Fruit fly (Drosophila melanogaster) whole organism, pupa: ENCODE results near the gene CG9166.

Source experiments
- CG10348 ChIP-seq: fragments of 200-800 bp; sonication (Bioruptor generic); IDR thresholded peaks from 2 replicates; pipeline ENCODE4 v1.3.6; 2022; ENCODE audit warnings: missing biosample characterization, missing genetic modification characterization
- CG12605 ChIP-seq: fragments of 200-800 bp; sonication (Bioruptor generic); IDR thresholded peaks from 2 replicates; pipeline ENCODE4 v1.3.6; 2022; ENCODE audit warnings: missing biosample characterization, missing genetic modification characterization
- CG13204 ChIP-seq: fragments of 200-800 bp; sonication (Bioruptor generic); optimal IDR thresholded peaks from 2 replicates; lab custom pipeline; 2018; ENCODE audit warnings: missing biosample characterization, mild to moderate bottlenecking, missing genetic modification characterization, moderate library complexity
- CG14655 ChIP-seq: fragments of 200-800 bp; sonication (Bioruptor generic); optimal IDR thresholded peaks from 3 replicates; lab custom pipeline; 2017; ENCODE audit warnings: mild to moderate bottlenecking, missing biosample characterization, missing genetic modification reagents, missing genetic modification characterization
- CG15710 ChIP-seq: fragments of 200-800 bp; sonication (Bioruptor generic); optimal IDR thresholded peaks from 2 replicates; lab custom pipeline; 2018; ENCODE audit warnings: missing biosample characterization, mild to moderate bottlenecking, missing genetic modification characterization, moderate library complexity
- CG17806 ChIP-seq: fragments of 200-800 bp; sonication (Bioruptor generic); optimal IDR thresholded peaks from 2 replicates; lab custom pipeline; 2018; ENCODE audit warnings: missing biosample characterization, mild to moderate bottlenecking, missing genetic modification characterization, moderate library complexity
- CG32121 ChIP-seq: fragments of 200-800 bp; sonication (Bioruptor generic); IDR thresholded peaks from 2 replicates; pipeline ENCODE4 v1.3.6; 2022; ENCODE audit warnings: missing biosample characterization, missing genetic modification characterization
- CG34367 ChIP-seq: fragments of 200-800 bp; sonication (Bioruptor generic); optimal IDR thresholded peaks from 2 replicates; lab custom pipeline; 2018; ENCODE audit warnings: missing biosample characterization, mild to moderate bottlenecking, missing genetic modification characterization
- CG4496 ChIP-seq: fragments of 200-800 bp; sonication (Bioruptor generic); IDR thresholded peaks from 3 replicates; pipeline ENCODE4 v1.3.6; 2022; ENCODE audit warnings: missing biosample characterization, missing genetic modification characterization
- CG8159 ChIP-seq: fragments of 200-800 bp; sonication (Bioruptor generic); optimal IDR thresholded peaks from 3 replicates; lab custom pipeline; 2018; ENCODE audit warnings: missing biosample characterization, mild to moderate bottlenecking, missing genetic modification characterization, moderate library complexity
- CG8301 ChIP-seq: fragments of 200-800 bp; sonication (Bioruptor generic); optimal IDR thresholded peaks from 2 replicates; lab custom pipeline; 2018; ENCODE audit warnings: missing biosample characterization, mild to moderate bottlenecking, missing genetic modification characterization
- CG9948 ChIP-seq: fragments of 200-800 bp; sonication (Bioruptor generic); optimal IDR thresholded peaks from 2 replicates; lab custom pipeline; 2018; ENCODE audit warnings: missing biosample characterization, mild to moderate bottlenecking, missing genetic modification characterization, moderate library complexity
- D1 ChIP-seq: fragments of 200-800 bp; sonication (Bioruptor generic); optimal IDR thresholded peaks from 2 replicates; lab custom pipeline; 2018; ENCODE audit warnings: missing biosample characterization, mild to moderate bottlenecking, missing genetic modification characterization, moderate library complexity
- EcR ChIP-seq: fragments of 200-800 bp; sonication (Bioruptor generic); optimal IDR thresholded peaks from 3 replicates; lab custom pipeline; 2019; ENCODE audit warnings: missing biosample characterization, missing genetic modification characterization, mild to moderate bottlenecking, moderate library complexity, missing genetic modification reagents
- Ets98B ChIP-seq: fragments of 200-800 bp; sonication (Bioruptor generic); IDR thresholded peaks from 2 replicates; pipeline ENCODE4 v1.3.6; 2022; ENCODE audit warnings: missing biosample characterization, missing genetic modification characterization
- Pif1A ChIP-seq: fragments of 200-800 bp; sonication (Bioruptor generic); optimal IDR thresholded peaks from 3 replicates; lab custom pipeline; 2016; ENCODE audit warnings: missing biosample characterization, missing genetic modification characterization
- Pif1B ChIP-seq: fragments of 200-800 bp; sonication (Bioruptor generic); optimal IDR thresholded peaks from 3 replicates; lab custom pipeline; 2016; ENCODE audit warnings: missing biosample characterization, missing genetic modification characterization
- Snoo ChIP-seq: fragments of 200-800 bp; sonication (Bioruptor generic); optimal IDR thresholded peaks from 3 replicates; lab custom pipeline; 2017; ENCODE audit warnings: missing biosample characterization, mild to moderate bottlenecking, missing genetic modification characterization, inconsistent platforms
- fd96Ca ChIP-seq: fragments of 200-800 bp; sonication (Bioruptor generic); IDR thresholded peaks from 3 replicates; pipeline ENCODE4 v1.3.6; 2022; ENCODE audit warnings: missing biosample characterization, missing genetic modification characterization
- gl ChIP-seq: fragments of 200-800 bp; sonication (Bioruptor generic); optimal IDR thresholded peaks from 2 replicates; lab custom pipeline; 2018; ENCODE audit warnings: missing biosample characterization, mild to moderate bottlenecking, missing genetic modification characterization
- rn ChIP-seq: fragments of 200-800 bp; sonication (Bioruptor generic); IDR thresholded peaks from 2 replicates; pipeline ENCODE4 v1.3.6; 2022; ENCODE audit warnings: missing biosample characterization, missing genetic modification characterization

The CG9166 gene

dm6 chr3L:1335989-1336961 lies 14.6 kb upstream of the CG9166 start:
- TF ChIP-seq CG8159 (tag; lab: Kevin White, UChicago): no peak
- TF ChIP-seq gl (tag; lab: Kevin White, UChicago): no peak
- no peak for TF ChIP-seq CG14655
- TF ChIP-seq Pif1A (GFP tag; lab: Kevin White, UChicago): no peak

DNA sequence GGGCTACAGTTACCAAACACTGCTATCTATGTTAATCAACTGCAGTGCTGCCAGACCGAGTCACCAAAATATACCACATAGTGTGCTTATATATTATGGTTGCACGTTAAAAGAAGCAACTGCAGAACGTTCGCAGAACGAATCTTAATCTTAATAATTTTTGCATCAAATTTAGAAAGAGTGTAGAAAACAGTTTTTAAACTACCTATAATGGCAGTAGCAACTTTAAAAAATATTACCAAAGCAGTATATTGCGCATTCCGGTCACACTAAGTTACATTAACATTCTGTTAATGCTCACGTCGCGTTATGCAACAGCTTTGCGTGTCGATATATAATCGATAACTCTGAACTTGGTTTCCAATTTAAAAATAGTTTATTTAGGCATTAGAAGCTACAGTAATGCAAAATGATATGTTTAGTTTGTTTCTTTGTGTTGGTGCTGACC lies 8.8 kb upstream of the CG9166 start, which contains the start of gene indra:
indra (minus strand) TSS at position 271 of the 448 bp plus-strand sequence.
- TF ChIP-seq CG12605: 0 out of 2 replicates have a peak, but pooled peaks have one; percentile 14
- no peak for TF ChIP-seq CG14655
- no peak for TF ChIP-seq gl (tag; lab: Kevin White, UChicago)
- TF ChIP-seq CG8301 (tag; lab: Kevin White, UChicago): no peak
- peak; percentile 32; the same call in 1 of the 2 replicates for TF ChIP-seq rn (GFP tag; lab: Robert Waterston, UW)
- no peak for TF ChIP-seq EcR (GFP tag; lab: Kevin White, UChicago)
- TF ChIP-seq fd96Ca: no peak
- peak; percentile 41; the same call in 1 of the 3 replicates for TF ChIP-seq CG4496 (GFP tag; lab: Robert Waterston, UW)
- TF ChIP-seq Pif1A (GFP tag; lab: Kevin White, UChicago): no peak
- 0 out of 2 replicates have a peak, but pooled peaks have one; percentile 32 for TF ChIP-seq CG32121 (GFP tag; lab: Robert Waterston, UW)
- TF ChIP-seq CG34367 (tag; lab: Kevin White, UChicago): no peak
- TF ChIP-seq Pif1B (GFP tag; lab: Kevin White, UChicago): no peak
- TF ChIP-seq CG9948 (tag; lab: Kevin White, UChicago): no peak
- peak; percentile 29 for TF ChIP-seq CG17806 (tag; lab: Kevin White, UChicago)
- TF ChIP-seq Snoo (tag; lab: Kevin White, UChicago): no peak
- no peak for TF ChIP-seq CG8159 (tag; lab: Kevin White, UChicago)
- TF ChIP-seq CG13204 (GFP tag; lab: Kevin White, UChicago): no peak
- TF ChIP-seq CG10348 (GFP tag; lab: Robert Waterston, UW): no peak
- TF ChIP-seq CG15710 (tag; lab: Kevin White, UChicago): peak; percentile 54
- no peak for TF ChIP-seq D1 (tag; lab: Kevin White, UChicago)
- peak; percentile 38; the same call in 1 of the 2 replicates for TF ChIP-seq Ets98B

- TF ChIP-seq CG17806 (tag; lab: Kevin White, UChicago) (no peak), CG4496 (GFP tag; lab: Robert Waterston, UW) (0 out of 3 replicates have a peak, but pooled peaks have one; percentile 8), EcR (GFP tag; lab: Kevin White, UChicago) (peak; percentile 42)
These were observed 3.8 kb upstream of the CG9166 start for dm6 chr3L:1346956-1347587.

DNA sequence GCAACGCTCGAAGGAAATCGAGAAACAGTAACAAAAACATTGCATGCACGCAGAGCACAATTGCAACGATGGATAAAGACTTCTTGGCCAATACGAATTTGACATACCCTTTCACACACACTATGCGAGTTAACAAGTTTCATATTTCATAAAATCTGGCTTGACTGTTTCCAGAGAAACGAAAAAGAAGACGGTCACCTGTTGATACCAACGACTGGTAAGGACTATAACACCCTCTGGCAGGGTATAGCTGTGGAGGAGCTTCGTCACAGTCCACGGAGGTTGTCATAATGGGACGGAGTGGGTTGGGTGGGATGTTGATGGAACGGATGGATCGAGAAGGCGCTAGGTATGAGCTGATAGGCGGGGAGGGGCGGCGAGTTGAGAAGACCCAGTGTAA lies 2.7 kb upstream of the CG9166 start:
- TF ChIP-seq CG8159 (tag; lab: Kevin White, UChicago) (peak; percentile 73), CG14655 (no peak), CG34367 (tag; lab: Kevin White, UChicago) (peak; percentile 78), D1 (tag; lab: Kevin White, UChicago) (no peak), gl (tag; lab: Kevin White, UChicago) (peak; percentile 64), CG13204 (GFP tag; lab: Kevin White, UChicago) (no peak), EcR (GFP tag; lab: Kevin White, UChicago) (peak; percentile 36), CG32121 (GFP tag; lab: Robert Waterston, UW) (peak; percentile 81), Snoo (tag; lab: Kevin White, UChicago) (peak; percentile 72), fd96Ca (peak; percentile 92), CG17806 (tag; lab: Kevin White, UChicago) (peak; percentile 68), CG12605 (peak; percentile 75), CG4496 (GFP tag; lab: Robert Waterston, UW) (peak; percentile 87), CG8301 (tag; lab: Kevin White, UChicago) (peak; percentile 79), Pif1B (GFP tag; lab: Kevin White, UChicago) (peak; percentile 63), rn (GFP tag; lab: Robert Waterston, UW) (peak; percentile 68), CG15710 (tag; lab: Kevin White, UChicago) (peak; percentile 83), Pif1A (GFP tag; lab: Kevin White, UChicago) (no peak), CG10348 (GFP tag; lab: Robert Waterston, UW) (no peak), CG9948 (tag; lab: Kevin White, UChicago) (peak; percentile 75), Ets98B (peak; percentile 91)

DNA sequence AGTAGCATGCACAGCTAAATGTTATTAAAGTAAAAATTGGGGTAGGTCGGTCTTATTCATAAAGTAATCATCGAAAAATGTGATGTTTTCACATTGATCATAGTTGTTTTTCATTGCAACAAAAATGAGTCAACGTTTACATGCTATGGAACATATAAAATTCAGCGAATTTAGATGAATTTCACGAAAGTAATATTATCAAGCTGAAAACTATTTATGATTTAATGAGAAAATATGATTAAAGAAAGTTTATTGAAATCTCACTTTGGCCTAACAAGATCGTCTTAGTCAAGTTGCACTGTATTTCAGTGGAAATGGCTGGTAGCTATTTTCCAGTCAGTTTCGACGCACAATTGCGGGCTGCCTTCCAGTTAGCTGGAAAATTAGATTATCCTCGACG lies 2.0 kb upstream of the CG9166 start:
- TF ChIP-seq CG34367 (tag; lab: Kevin White, UChicago) (no peak), Pif1A (GFP tag; lab: Kevin White, UChicago) (no peak), CG8301 (tag; lab: Kevin White, UChicago) (no peak), EcR (GFP tag; lab: Kevin White, UChicago) (no peak), CG13204 (GFP tag; lab: Kevin White, UChicago) (no peak), rn (GFP tag; lab: Robert Waterston, UW) (no peak), Pif1B (GFP tag; lab: Kevin White, UChicago) (no peak), CG9948 (tag; lab: Kevin White, UChicago) (no peak), fd96Ca (no peak), CG17806 (tag; lab: Kevin White, UChicago) (no peak), CG14655 (no peak), gl (tag; lab: Kevin White, UChicago) (no peak), CG32121 (GFP tag; lab: Robert Waterston, UW) (no peak), CG15710 (tag; lab: Kevin White, UChicago) (no peak), CG10348 (GFP tag; lab: Robert Waterston, UW) (no peak), Snoo (tag; lab: Kevin White, UChicago) (no peak), CG12605 (no peak), CG8159 (tag; lab: Kevin White, UChicago) (no peak), Ets98B (no peak), D1 (tag; lab: Kevin White, UChicago) (no peak)
